Worm (Caenorhabditis elegans) whole organism, late embryonic: ENCODE data around the gene ZK637.15.

ENCODE experiments used
- ceh-6 ChIP-seq: fragments of 200-800 bp; sonication (Bioruptor generic); optimal IDR thresholded peaks from 2 replicates; lab custom pipeline; 2018; ENCODE audit warnings: mild to moderate bottlenecking, missing genetic modification characterization, missing compliant biosample characterization
- madf-2 ChIP-seq: sonication (generic microtip); optimal IDR thresholded peaks from 2 replicates; lab custom pipeline; 2017; ENCODE audit warnings: missing genetic modification characterization, missing compliant biosample characterization
- mec-3 ChIP-seq: sonication (generic microtip); optimal IDR thresholded peaks from 2 replicates; lab custom pipeline; 2016; ENCODE audit warnings: borderline replicate concordance, missing genetic modification characterization, missing compliant biosample characterization
- odd-2 ChIP-seq: sonication (generic microtip); optimal IDR thresholded peaks from 2 replicates; lab custom pipeline; 2017; ENCODE audit warnings: antibody characterized with exemption, mild to moderate bottlenecking, missing genetic modification characterization, missing compliant biosample characterization
- pqm-1 ChIP-seq: sonication (generic microtip); optimal IDR thresholded peaks from 2 replicates; lab custom pipeline; 2016; ENCODE audit warnings: missing genetic modification characterization, missing compliant biosample characterization

ce11 chrIII:8903263-8903662, 16.6 kb upstream of the ZK637.15 start:
- TF ChIP-seq ceh-6 (GFP tag; lab: Kevin White, UChicago) (no peak), mec-3 (tag; lab: Kevin White, UChicago) (no peak), odd-2 (no peak), madf-2 (no peak), pqm-1 (tag; lab: Kevin White, UChicago) (no peak)
